Worm (Caenorhabditis elegans) whole organism, L2 larva: ENCODE measurements around the gene ttll-15.

Experiments used
- C34F6.9 ChIP-seq: fragments of 150-350 bp; optimal IDR thresholded peaks from 2 replicates; lab custom pipeline; 2014; ENCODE audit warnings: missing biosample characterization, missing genetic modification characterization
- F13H6.1 ChIP-seq: sonication (generic microtip); optimal IDR thresholded peaks from 2 replicates; lab custom pipeline; 2016; ENCODE audit warnings: missing genetic modification characterization, missing compliant biosample characterization
- R02D3.7 ChIP-seq: fragments of 150-350 bp; optimal IDR thresholded peaks from 2 replicates; lab custom pipeline; 2014; ENCODE audit warnings: missing biosample characterization, missing genetic modification characterization
- Y55F3AM.14 ChIP-seq: fragments of 200-800 bp; sonication (Bioruptor generic); optimal IDR thresholded peaks from 2 replicates; lab custom pipeline; 2018; ENCODE audit warnings: mild to moderate bottlenecking, missing genetic modification characterization, missing compliant biosample characterization
- alr-1 ChIP-seq: fragments of 150-350 bp; optimal IDR thresholded peaks from 2 replicates; lab custom pipeline; 2014; ENCODE audit warnings: missing biosample characterization, missing genetic modification characterization
- aly-2 ChIP-seq: fragments of 150-350 bp; optimal IDR thresholded peaks from 2 replicates; lab custom pipeline; 2014; ENCODE audit warnings: missing biosample characterization, missing genetic modification characterization
- ama-1 ChIP-seq: fragments of 150-350 bp; optimal IDR thresholded peaks from 2 replicates; lab custom pipeline; 2018; ENCODE audit warnings: inconsistent platforms
- blmp-1 ChIP-seq: sonication (generic microtip); optimal IDR thresholded peaks from 2 replicates; lab custom pipeline; 2017; ENCODE audit warnings: missing genetic modification characterization, mild to moderate bottlenecking, missing compliant biosample characterization, antibody characterized with exemption, moderate library complexity; ENCODE audit not compliant: insufficient read depth
- ceh-82 ChIP-seq: fragments of 150-350 bp; optimal IDR thresholded peaks from 2 replicates; lab custom pipeline; 2014; ENCODE audit warnings: missing biosample characterization, missing genetic modification characterization
- crh-2 ChIP-seq: sonication (generic microtip); optimal IDR thresholded peaks from 2 replicates; lab custom pipeline; 2017; ENCODE audit warnings: missing biosample characterization, missing genetic modification characterization
- dmd-4 ChIP-seq: sonication (generic microtip); optimal IDR thresholded peaks from 2 replicates; lab custom pipeline; 2017; ENCODE audit warnings: missing biosample characterization, missing genetic modification characterization
- egl-27 ChIP-seq: sonication (generic microtip); optimal IDR thresholded peaks from 3 replicates; lab custom pipeline; 2017; ENCODE audit warnings: missing biosample characterization, missing genetic modification reagents, missing genetic modification characterization
- elt-3 ChIP-seq: sonication (generic microtip); optimal IDR thresholded peaks from 2 replicates; lab custom pipeline; 2017; ENCODE audit warnings: missing biosample characterization, missing genetic modification characterization
- fos-1 ChIP-seq: fragments of 150-350 bp; optimal IDR thresholded peaks from 2 replicates; lab custom pipeline; 2014; ENCODE audit warnings: missing biosample characterization, missing genetic modification characterization
- gmeb-1 ChIP-seq: fragments of 150-350 bp; optimal IDR thresholded peaks from 2 replicates; lab custom pipeline; 2014; ENCODE audit warnings: missing biosample characterization, missing genetic modification characterization
- lin-11 ChIP-seq: fragments of 150-350 bp; sonication (generic microtip); optimal IDR thresholded peaks from 2 replicates; lab custom pipeline; 2014; ENCODE audit warnings: missing biosample characterization, missing genetic modification characterization, inconsistent platforms, mixed read lengths
- lin-13 ChIP-seq: fragments of 150-350 bp; optimal IDR thresholded peaks from 2 replicates; lab custom pipeline; 2014; ENCODE audit warnings: missing biosample characterization, missing genetic modification reagents, missing genetic modification characterization
- lin-39 ChIP-seq: fragments of 150-350 bp; optimal IDR thresholded peaks from 2 replicates; lab custom pipeline; 2014; ENCODE audit warnings: missing biosample characterization, missing genetic modification reagents, missing genetic modification characterization
- lsy-2 ChIP-seq, 2 experiments: fragments of 150-350 bp in 1 of 2; sonication (generic microtip) in 1 of 2; optimal IDR thresholded peaks; 2 replicates each; lab custom pipeline; 2014 to 2017; ENCODE audit warnings: missing biosample characterization in 2 of 2, missing genetic modification characterization in 2 of 2
- mab-5 ChIP-seq: fragments of 150-350 bp; optimal IDR thresholded peaks from 2 replicates; lab custom pipeline; 2014; ENCODE audit warnings: missing biosample characterization, missing genetic modification characterization
- mbf-1 ChIP-seq: sonication (generic microtip); optimal IDR thresholded peaks from 2 replicates; lab custom pipeline; 2017; ENCODE audit warnings: missing biosample characterization, missing genetic modification characterization
- mdl-1 ChIP-seq, 2 experiments: fragments of 150-350 bp in 1 of 2; sonication (generic microtip) in 1 of 2; optimal IDR thresholded peaks; 2 replicates each; lab custom pipeline; 2017; ENCODE audit warnings: missing biosample characterization in 2 of 2, missing genetic modification characterization in 2 of 2
- nhr-10 ChIP-seq: sonication (generic microtip); optimal IDR thresholded peaks from 2 replicates; lab custom pipeline; 2017; ENCODE audit warnings: missing biosample characterization, missing genetic modification characterization
- nhr-12 ChIP-seq: fragments of 150-350 bp; optimal IDR thresholded peaks from 2 replicates; lab custom pipeline; 2014; ENCODE audit warnings: missing biosample characterization, missing genetic modification characterization
- nhr-21 ChIP-seq: fragments of 150-350 bp; optimal IDR thresholded peaks from 2 replicates; lab custom pipeline; 2014; ENCODE audit warnings: missing biosample characterization, missing genetic modification characterization
- nhr-23 ChIP-seq: fragments of 150-350 bp; optimal IDR thresholded peaks from 2 replicates; lab custom pipeline; 2014; ENCODE audit warnings: missing biosample characterization, missing genetic modification reagents, missing genetic modification characterization
- nhr-237 ChIP-seq: fragments of 150-350 bp; optimal IDR thresholded peaks from 2 replicates; lab custom pipeline; 2014; ENCODE audit warnings: missing biosample characterization, missing genetic modification characterization
- nhr-6 ChIP-seq: fragments of 150-350 bp; optimal IDR thresholded peaks from 2 replicates; lab custom pipeline; 2014; ENCODE audit warnings: missing biosample characterization, missing genetic modification characterization
- nhr-77 ChIP-seq: fragments of 150-350 bp; optimal IDR thresholded peaks from 2 replicates; lab custom pipeline; 2014; ENCODE audit warnings: missing biosample characterization, missing genetic modification characterization
- peb-1 ChIP-seq: fragments of 150-350 bp; optimal IDR thresholded peaks from 2 replicates; lab custom pipeline; 2014; ENCODE audit warnings: missing biosample characterization, missing genetic modification characterization
- sem-4 ChIP-seq: fragments of 150-350 bp; optimal IDR thresholded peaks from 2 replicates; lab custom pipeline; 2014; ENCODE audit warnings: missing biosample characterization, missing genetic modification reagents, missing genetic modification characterization
- sma-3 ChIP-seq: sonication (generic microtip); optimal IDR thresholded peaks from 2 replicates; lab custom pipeline; 2016; ENCODE audit warnings: missing genetic modification reagents, missing genetic modification characterization, missing compliant biosample characterization
- unc-39 ChIP-seq: fragments of 150-350 bp; optimal IDR thresholded peaks from 2 replicates; lab custom pipeline; 2014; ENCODE audit warnings: missing biosample characterization, missing genetic modification characterization
- unc-55 ChIP-seq: fragments of 150-350 bp; sonication (generic microtip); optimal IDR thresholded peaks from 3 replicates; lab custom pipeline; 2014; ENCODE audit warnings: missing biosample characterization, missing genetic modification reagents, missing genetic modification characterization
- unc-62 ChIP-seq: fragments of 150-350 bp; optimal IDR thresholded peaks from 2 replicates; lab custom pipeline; 2014; ENCODE audit warnings: missing biosample characterization, missing genetic modification reagents, missing genetic modification characterization
- zag-1 ChIP-seq: fragments of 150-350 bp; optimal IDR thresholded peaks from 2 replicates; lab custom pipeline; 2014; ENCODE audit warnings: missing biosample characterization, missing genetic modification characterization
- ztf-1 ChIP-seq: fragments of 200-800 bp; sonication (Bioruptor generic); conservative IDR thresholded peaks from 2 replicates; pipeline ENCODE4 v1.3.6; 2022; ENCODE audit warnings: missing genetic modification characterization, missing compliant biosample characterization
- ztf-11 ChIP-seq: sonication (generic microtip); optimal IDR thresholded peaks from 2 replicates; lab custom pipeline; 2017; ENCODE audit warnings: missing biosample characterization, missing genetic modification characterization
- ztf-4 ChIP-seq: fragments of 150-350 bp; optimal IDR thresholded peaks from 2 replicates; lab custom pipeline; 2014; ENCODE audit warnings: missing biosample characterization, missing genetic modification characterization

Gene ttll-15

ce11 chrV:10358238-10358637 is at the start of gene ttll-15:
ttll-15 (plus strand) TSS chrV:10358538.
- no peak for TF ChIP-seq unc-62
- no peak for TF ChIP-seq alr-1 (tag; lab: Kevin White, UChicago)
- no peak for TF ChIP-seq fos-1
- TF ChIP-seq egl-27, result no peak
- no peak for TF ChIP-seq mbf-1 (tag; lab: Kevin White, UChicago)
- TF ChIP-seq F13H6.1 (tag; lab: Kevin White, UChicago), result no peak
- TF ChIP-seq nhr-23, result no peak
- no peak for TF ChIP-seq ceh-82 (tag; lab: Kevin White, UChicago)
- TF ChIP-seq unc-39 (tag; lab: Kevin White, UChicago), result no peak
- no peak for TF ChIP-seq nhr-10 (tag; lab: Kevin White, UChicago)
- no peak for TF ChIP-seq nhr-12 (tag; lab: Kevin White, UChicago)
- TF ChIP-seq blmp-1, result no peak
- no peak for TF ChIP-seq sma-3 (GFP tag; lab: Kevin White, UChicago)
- TF ChIP-seq mdl-1 (tag; optimal IDR thresholded peaks at IDR 0.05; lab: Kevin White, UChicago), result no peak
- TF ChIP-seq, all 48 proteins: peak for 0

- TF ChIP-seq sma-3 (GFP tag; lab: Kevin White, UChicago), result no peak
- no peak for TF ChIP-seq dmd-4 (tag; lab: Kevin White, UChicago)
- TF ChIP-seq elt-3 (tag; lab: Kevin White, UChicago), result no peak
These were observed 44.4 kb upstream of the ttll-15 start, which contains the start of gene gcy-6 for ce11 chrV:10313953-10314352. gcy-6 (minus strand) TSS chrV:10314053.

ce11 chrV:10314371-10314770 is 44.0 kb upstream of the ttll-15 start, which contains the start of gene trx-2:
trx-2 (plus strand) TSS chrV:10314671.
- TF ChIP-seq nhr-12 (tag; lab: Kevin White, UChicago), result no peak
- TF ChIP-seq nhr-77 (tag; lab: Kevin White, UChicago), result no peak
- no peak for TF ChIP-seq lin-13 (GFP tag; lab: Kevin White, UChicago)
- no peak for TF ChIP-seq peb-1 (tag; lab: Kevin White, UChicago)
- no peak for TF ChIP-seq nhr-10 (tag; lab: Kevin White, UChicago)
- no peak for TF ChIP-seq mab-5 (tag; lab: Kevin White, UChicago)
- TF ChIP-seq ama-1, result no peak
- no peak for TF ChIP-seq gmeb-1 (tag; lab: Kevin White, UChicago)
- TF ChIP-seq mdl-1 (tag; optimal IDR thresholded peaks at IDR 0.05; lab: Kevin White, UChicago), result no peak
- no peak for TF ChIP-seq nhr-23
- TF ChIP-seq unc-55 (GFP tag; lab: Kevin White, UChicago), result no peak
- TF ChIP-seq ceh-82 (tag; lab: Kevin White, UChicago), result no peak
- no peak for TF ChIP-seq alr-1 (tag; lab: Kevin White, UChicago)
- no peak for TF ChIP-seq unc-39 (tag; lab: Kevin White, UChicago)

DNA sequence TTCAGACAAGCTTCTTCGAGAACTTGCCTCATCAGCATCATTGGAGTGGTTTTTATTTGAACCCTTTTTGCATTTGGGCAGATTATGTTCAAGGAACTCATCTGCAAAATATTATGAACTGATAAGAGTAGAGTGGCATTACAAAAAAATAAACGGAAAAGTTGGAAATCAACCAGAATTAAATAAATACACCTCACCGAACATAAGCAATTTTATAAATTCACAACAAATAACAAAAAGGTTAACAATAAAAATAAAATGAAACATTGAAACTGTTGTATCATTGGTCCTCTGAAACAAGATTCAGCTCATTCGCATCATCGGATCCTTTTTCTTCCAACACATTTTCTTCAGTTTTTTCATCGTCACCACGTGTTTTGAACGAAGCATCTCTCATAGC is 41.0 kb upstream of the ttll-15 start, which contains the start of gene asps-1:
TSS of gene asps-1 (minus strand) at position 101 of the 400 bp plus-strand sequence.
- no peak for TF ChIP-seq crh-2
- TF ChIP-seq, all 48 proteins: peak for 0

- TF ChIP-seq unc-62 (no peak), lin-11 (tag; lab: Kevin White, UChicago) (no peak), nhr-21 (tag; lab: Kevin White, UChicago) (no peak), nhr-237 (no peak), ztf-4 (tag; lab: Kevin White, UChicago) (no peak), ztf-1 (no peak), ztf-11 (tag; lab: Kevin White, UChicago) (no peak)
These were observed 38.9 kb upstream of the ttll-15 start, which contains the start of gene B0024.11 for ce11 chrV:10319434-10319833. B0024.11 (minus strand) TSS chrV:10319534.

DNA sequence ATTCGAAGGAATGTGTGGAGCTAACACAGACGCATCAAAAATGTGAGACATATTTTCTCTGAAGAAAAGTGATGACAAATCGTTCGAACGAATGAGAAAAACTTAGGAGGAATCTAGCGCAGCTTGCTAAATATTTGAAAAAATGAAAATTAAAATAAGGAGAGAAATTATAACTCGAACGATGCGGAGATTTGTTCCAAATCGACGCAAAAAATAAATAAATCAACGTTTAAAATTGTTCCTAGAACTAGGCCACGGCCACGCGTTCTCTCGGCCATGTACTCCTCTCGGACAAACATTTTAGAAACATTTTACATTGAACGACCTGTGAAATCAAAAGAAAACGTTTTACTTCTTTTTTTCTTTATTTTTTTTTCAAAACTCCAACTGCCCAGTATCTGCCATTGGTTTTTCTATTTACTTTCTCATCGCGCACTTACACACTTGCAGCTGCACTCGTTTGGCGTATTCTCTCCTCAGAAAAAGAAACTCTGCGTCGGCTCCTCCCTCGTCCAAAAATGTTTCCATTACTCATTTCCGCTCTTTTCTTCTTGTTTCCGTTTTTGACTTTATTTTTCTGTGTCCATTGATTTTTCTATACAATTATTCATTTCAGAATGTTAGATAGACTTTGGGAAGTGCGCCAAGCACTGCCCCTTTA is 38.1 kb upstream of the ttll-15 start, which contains the start of the genes gna-1 and B0024.13:
TSS of gene gna-1 (minus strand) at position 51 of the 661 bp plus-strand sequence.
TSS of gene B0024.13 (plus strand) at position 611 of the 661 bp plus-strand sequence.
- TF ChIP-seq elt-3 (tag; lab: Kevin White, UChicago), result no peak
- TF ChIP-seq C34F6.9 (tag; lab: Kevin White, UChicago), result peak; percentile 69
- TF ChIP-seq Y55F3AM.14 (GFP tag; lab: Kevin White, UChicago), result no peak
- TF ChIP-seq R02D3.7, result no peak
- TF ChIP-seq nhr-237, result no peak
- no peak for TF ChIP-seq mab-5 (tag; lab: Kevin White, UChicago)
- no peak for TF ChIP-seq ztf-1
- TF ChIP-seq sem-4, result no peak
- no peak for TF ChIP-seq ceh-82 (tag; lab: Kevin White, UChicago)
- no peak for TF ChIP-seq nhr-12 (tag; lab: Kevin White, UChicago)
- TF ChIP-seq ztf-11 (tag; lab: Kevin White, UChicago), result no peak
- TF ChIP-seq nhr-10 (tag; lab: Kevin White, UChicago), result no peak
- TF ChIP-seq unc-62, result no peak
- no peak for TF ChIP-seq unc-39 (tag; lab: Kevin White, UChicago)
- TF ChIP-seq peb-1 (tag; lab: Kevin White, UChicago), result no peak
- TF ChIP-seq lsy-2 (tag; optimal IDR thresholded peaks at IDR 0.05; lab: Kevin White, UChicago), result no peak
- no peak for TF ChIP-seq zag-1 (tag; lab: Kevin White, UChicago)
- no peak for TF ChIP-seq ztf-4 (tag; lab: Kevin White, UChicago)
- TF ChIP-seq F13H6.1 (tag; lab: Kevin White, UChicago), result peak; percentile 52
- peak; percentile 66 for TF ChIP-seq crh-2
- no peak for TF ChIP-seq lin-39 (tag; lab: Kevin White, UChicago)
- no peak for TF ChIP-seq gmeb-1 (tag; lab: Kevin White, UChicago)
- TF ChIP-seq dmd-4 (tag; lab: Kevin White, UChicago), result no peak
- TF ChIP-seq sma-3 (GFP tag; lab: Kevin White, UChicago), result peak; percentile 76
- TF ChIP-seq nhr-6, result no peak
- TF ChIP-seq nhr-23, result no peak
- no peak for TF ChIP-seq unc-55 (GFP tag; lab: Kevin White, UChicago)
- no peak for TF ChIP-seq blmp-1
- TF ChIP-seq aly-2, result no peak
